Worm (Caenorhabditis elegans): ENCODE measurements around the gene F16B4.6.

ce11 chrV:1569750-1570419 lies 17.1 kb upstream of the F16B4.6 start:
- TF ChIP-seq dmd-4 (tag; optimal IDR thresholded peaks at IDR 0.05), result no peak
- no peak for TF ChIP-seq R02D3.7 (tag; optimal IDR thresholded peaks at IDR 0.05)
- TF ChIP-seq skn-1 (tag; optimal IDR thresholded peaks at IDR 0.05), result no peak
- no peak for TF ChIP-seq sma-9 (GFP tag; optimal IDR thresholded peaks at IDR 0.05)
- no peak for TF ChIP-seq sma-9 (tag; optimal IDR thresholded peaks at IDR 0.05)
